Fruit fly (Drosophila melanogaster) whole organism, embryonic: ENCODE results near the gene CG10064.

Experiments used
- ATbp ChIP-seq: fragments of 200-800 bp; sonication (Bioruptor generic); optimal IDR thresholded peaks from 2 replicates; lab custom pipeline; 2017; ENCODE audit warnings: missing biosample characterization, mild to moderate bottlenecking, missing genetic modification characterization, missing genetic modification reagents
- Abd-B ChIP-seq: fragments of 200-800 bp; sonication (Bioruptor generic); optimal IDR thresholded peaks from 2 replicates; lab custom pipeline; 2018; ENCODE audit warnings: missing biosample characterization, mild to moderate bottlenecking, missing genetic modification characterization, moderate library complexity
- BtbVII ChIP-seq: fragments of 200-800 bp; sonication (Bioruptor generic); optimal IDR thresholded peaks from 3 replicates; lab custom pipeline; 2017; ENCODE audit warnings: missing biosample characterization, mild to moderate bottlenecking, missing genetic modification characterization
- CG1024 ChIP-seq: fragments of 200-800 bp; sonication (Bioruptor generic); IDR thresholded peaks from 2 replicates; pipeline ENCODE4 v1.3.6; 2022; ENCODE audit warnings: missing biosample characterization, missing genetic modification characterization
- CG11560 ChIP-seq: fragments of 200-800 bp; sonication (Bioruptor generic); IDR thresholded peaks from 3 replicates; pipeline ENCODE4 v1.3.6; 2022; ENCODE audit warnings: missing biosample characterization, missing genetic modification characterization
- CG12155 ChIP-seq: fragments of 200-800 bp; sonication (Bioruptor generic); optimal IDR thresholded peaks from 3 replicates; lab custom pipeline; 2016; ENCODE audit warnings: missing biosample characterization, missing genetic modification characterization
- CG14860 ChIP-seq: fragments of 200-800 bp; sonication (Bioruptor generic); IDR thresholded peaks from 3 replicates; pipeline ENCODE4 v1.3.6; 2022; ENCODE audit warnings: missing biosample characterization, missing genetic modification characterization; ENCODE audit not compliant: partially characterized antibody
- CG15073 ChIP-seq: fragments of 200-800 bp; sonication (Bioruptor generic); optimal IDR thresholded peaks from 2 replicates; lab custom pipeline; 2016; ENCODE audit warnings: missing biosample characterization, missing genetic modification characterization
- CG1602 ChIP-seq: fragments of 200-800 bp; sonication (Bioruptor generic); optimal IDR thresholded peaks from 3 replicates; lab custom pipeline; 2016; ENCODE audit warnings: missing biosample characterization, missing genetic modification characterization
- CG17328 ChIP-seq: fragments of 200-800 bp; sonication (Bioruptor generic); IDR thresholded peaks from 2 replicates; pipeline ENCODE4 v1.3.6; 2022; ENCODE audit warnings: missing biosample characterization, missing genetic modification characterization
- CG17385 ChIP-seq: fragments of 200-800 bp; sonication (Bioruptor generic); optimal IDR thresholded peaks from 3 replicates; lab custom pipeline; 2018; ENCODE audit warnings: missing biosample characterization, mild to moderate bottlenecking, missing genetic modification characterization
- CG17829 ChIP-seq: fragments of 200-800 bp; optimal IDR thresholded peaks from 2 replicates; lab custom pipeline; 2019; ENCODE audit warnings: missing biosample characterization, mild to moderate bottlenecking, missing genetic modification characterization, moderate library complexity
- CG1792 ChIP-seq: fragments of 200-800 bp; sonication (Bioruptor generic); optimal IDR thresholded peaks from 2 replicates; lab custom pipeline; 2016; ENCODE audit warnings: missing biosample characterization, missing genetic modification characterization
- CG2120 ChIP-seq: fragments of 200-800 bp; sonication (Bioruptor generic); optimal IDR thresholded peaks from 3 replicates; lab custom pipeline; 2016; ENCODE audit warnings: missing biosample characterization, missing genetic modification characterization
- CG2712 ChIP-seq: fragments of 200-800 bp; optimal IDR thresholded peaks from 3 replicates; lab custom pipeline; 2019; ENCODE audit warnings: missing biosample characterization, mild to moderate bottlenecking, missing genetic modification characterization, moderate library complexity
- CG31441 ChIP-seq: fragments of 200-800 bp; sonication (Bioruptor generic); IDR thresholded peaks from 2 replicates; pipeline ENCODE4 v1.3.6; 2022; ENCODE audit warnings: missing biosample characterization, missing genetic modification characterization
- CG3163 ChIP-seq: fragments of 200-800 bp; sonication (Bioruptor generic); optimal IDR thresholded peaks from 3 replicates; lab custom pipeline; 2016; ENCODE audit warnings: missing biosample characterization, missing genetic modification characterization
- CG32772 ChIP-seq: fragments of 200-800 bp; sonication (Bioruptor generic); IDR thresholded peaks from 2 replicates; pipeline ENCODE4 v1.3.6; 2022; ENCODE audit warnings: missing biosample characterization, missing genetic modification characterization
- CG4707 ChIP-seq: fragments of 200-800 bp; sonication (Bioruptor generic); optimal IDR thresholded peaks from 2 replicates; lab custom pipeline; 2018; ENCODE audit warnings: missing biosample characterization, mild to moderate bottlenecking, missing genetic modification characterization, moderate library complexity
- CG6689 ChIP-seq: fragments of 200-800 bp; sonication (Bioruptor generic); IDR thresholded peaks from 2 replicates; pipeline ENCODE4 v1.3.6; 2022; ENCODE audit warnings: missing biosample characterization, missing genetic modification characterization
- CG6791 ChIP-seq: fragments of 200-800 bp; sonication (Bioruptor generic); IDR thresholded peaks from 3 replicates; pipeline ENCODE4 v1.3.6; 2022; ENCODE audit warnings: missing biosample characterization, missing genetic modification characterization; ENCODE audit not compliant: partially characterized antibody
- CG7271 ChIP-seq: fragments of 200-800 bp; sonication (Bioruptor generic); optimal IDR thresholded peaks from 2 replicates; lab custom pipeline; 2018; ENCODE audit warnings: missing biosample characterization, mild to moderate bottlenecking, missing genetic modification characterization, moderate library complexity
- CG7786 ChIP-seq: fragments of 200-800 bp; sonication (Bioruptor generic); optimal IDR thresholded peaks from 2 replicates; lab custom pipeline; 2016; ENCODE audit warnings: missing biosample characterization, missing genetic modification characterization
- CG7839 ChIP-seq: fragments of 200-800 bp; sonication (Bioruptor generic); optimal IDR thresholded peaks from 3 replicates; lab custom pipeline; 2018; ENCODE audit warnings: missing biosample characterization, mild to moderate bottlenecking, missing genetic modification characterization, moderate library complexity
- CG8281 ChIP-seq: fragments of 200-800 bp; sonication (Bioruptor generic); optimal IDR thresholded peaks from 2 replicates; lab custom pipeline; 2018; ENCODE audit warnings: missing biosample characterization, mild to moderate bottlenecking, missing genetic modification characterization, moderate library complexity
- Gug ChIP-seq: fragments of 200-800 bp; sonication (Bioruptor generic); IDR thresholded peaks from 4 replicates; pipeline ENCODE4 v1.3.6; 2022; ENCODE audit warnings: missing biosample characterization, missing genetic modification characterization
- Hr3 ChIP-seq: fragments of 200-800 bp; sonication (Bioruptor generic); optimal IDR thresholded peaks from 3 replicates; lab custom pipeline; 2016; ENCODE audit warnings: missing biosample characterization, missing genetic modification characterization
- Hsf ChIP-seq: fragments of 200-800 bp; sonication (Bioruptor generic); optimal IDR thresholded peaks from 3 replicates; lab custom pipeline; 2016; ENCODE audit warnings: missing biosample characterization, missing genetic modification characterization
- Jarid2 ChIP-seq: fragments of 200-800 bp; sonication (Bioruptor generic); optimal IDR thresholded peaks from 3 replicates; lab custom pipeline; 2017; ENCODE audit warnings: mild to moderate bottlenecking, missing biosample characterization, missing genetic modification reagents, missing genetic modification characterization
- Mes4 ChIP-seq: fragments of 200-800 bp; sonication (Bioruptor generic); optimal IDR thresholded peaks from 2 replicates; lab custom pipeline; 2016; ENCODE audit warnings: missing biosample characterization, missing genetic modification characterization
- NC2β ChIP-seq: fragments of 200-800 bp; sonication (Bioruptor generic); optimal IDR thresholded peaks from 2 replicates; lab custom pipeline; 2016; ENCODE audit warnings: missing biosample characterization, missing genetic modification characterization
- Nf-YA ChIP-seq: fragments of 200-800 bp; sonication (Bioruptor generic); IDR thresholded peaks from 2 replicates; pipeline ENCODE4 v1.3.6; 2022; ENCODE audit warnings: missing biosample characterization, missing genetic modification characterization
- Nf-YC ChIP-seq: fragments of 200-800 bp; optimal IDR thresholded peaks from 3 replicates; lab custom pipeline; 2019; ENCODE audit warnings: missing biosample characterization, mild to moderate bottlenecking, missing genetic modification characterization, moderate library complexity
- Oli ChIP-seq: fragments of 200-800 bp; sonication (Bioruptor generic); optimal IDR thresholded peaks from 2 replicates; lab custom pipeline; 2018; ENCODE audit warnings: missing biosample characterization, mild to moderate bottlenecking, missing genetic modification characterization, moderate library complexity
- Optix ChIP-seq: fragments of 200-800 bp; sonication (Bioruptor generic); IDR thresholded peaks from 3 replicates; pipeline ENCODE4 v1.3.6; 2022; ENCODE audit warnings: missing biosample characterization, missing genetic modification characterization
- PHDP ChIP-seq: fragments of 200-800 bp; sonication (Bioruptor generic); optimal IDR thresholded peaks from 3 replicates; lab custom pipeline; 2018; ENCODE audit warnings: missing biosample characterization, mild to moderate bottlenecking, missing genetic modification characterization, moderate library complexity
- Rfx ChIP-seq: fragments of 200-800 bp; sonication (Bioruptor generic); IDR thresholded peaks from 2 replicates; pipeline ENCODE4 v1.3.6; 2022; ENCODE audit warnings: missing biosample characterization, missing genetic modification characterization
- Sry-β ChIP-seq: fragments of 200-800 bp; sonication (Bioruptor generic); optimal IDR thresholded peaks from 2 replicates; lab custom pipeline; 2018; ENCODE audit warnings: missing biosample characterization, mild to moderate bottlenecking, missing genetic modification characterization, moderate library complexity
- TFAM ChIP-seq: fragments of 200-800 bp; sonication (Bioruptor generic); optimal IDR thresholded peaks from 2 replicates; lab custom pipeline; 2017; ENCODE audit warnings: missing biosample characterization, missing genetic modification characterization, inconsistent platforms
- ab ChIP-seq: fragments of 200-800 bp; sonication (Bioruptor generic); optimal IDR thresholded peaks from 2 replicates; lab custom pipeline; 2016; ENCODE audit warnings: missing biosample characterization, missing genetic modification characterization
- br ChIP-seq: fragments of >200 bp; optimal IDR thresholded peaks from 2 replicates; lab custom pipeline; 2017
- bsh ChIP-seq, 2 experiments: fragments of 200-800 bp; sonication (Bioruptor generic); optimal IDR thresholded peaks; 2 replicates each; lab custom pipeline; 2017 to 2018; ENCODE audit warnings: mild to moderate bottlenecking in 2 of 2, missing biosample characterization in 2 of 2, missing genetic modification characterization in 2 of 2, moderate library complexity in 1 of 2
- dmrt99B ChIP-seq: fragments of 200-800 bp; sonication (Bioruptor generic); optimal IDR thresholded peaks from 2 replicates; lab custom pipeline; 2018; ENCODE audit warnings: missing biosample characterization, mild to moderate bottlenecking, missing genetic modification characterization, moderate library complexity
- lov ChIP-seq, 2 experiments: fragments of 200-800 bp in 1 of 2; fragments of >200 bp in 1 of 2; sonication (Bioruptor generic) in 1 of 2; IDR thresholded peaks in 1 of 2; optimal IDR thresholded peaks in 1 of 2; 2 replicates in 1 of 2; 3 replicates in 1 of 2; pipeline versions ENCODE4 v1.3.6 to Lab custom; 2017 to 2022; ENCODE audit warnings: missing biosample characterization in 1 of 2, missing genetic modification characterization in 1 of 2
- pfk ChIP-seq: fragments of 200-800 bp; sonication (Bioruptor generic); optimal IDR thresholded peaks from 2 replicates; lab custom pipeline; 2018; ENCODE audit warnings: missing biosample characterization, mild to moderate bottlenecking, missing genetic modification characterization, moderate library complexity
- salm ChIP-seq: fragments of 200-800 bp; sonication (Bioruptor generic); optimal IDR thresholded peaks from 2 replicates; lab custom pipeline; 2018; ENCODE audit warnings: missing biosample characterization, mild to moderate bottlenecking, missing genetic modification characterization
- schlank ChIP-seq: fragments of 200-800 bp; sonication (Bioruptor generic); optimal IDR thresholded peaks from 2 replicates; lab custom pipeline; 2018; ENCODE audit warnings: missing biosample characterization, mild to moderate bottlenecking, missing genetic modification characterization
- sens ChIP-seq: fragments of 200-800 bp; sonication (Bioruptor generic); peaks from one replicate; lab custom pipeline; 2016; ENCODE audit warnings: missing biosample characterization, missing genetic modification characterization
- sqz ChIP-seq: fragments of 200-800 bp; sonication (Bioruptor generic); optimal IDR thresholded peaks from 3 replicates; lab custom pipeline; 2018; ENCODE audit warnings: missing biosample characterization, mild to moderate bottlenecking, missing genetic modification characterization
- tgo ChIP-seq: fragments of 200-800 bp; sonication (Bioruptor generic); IDR thresholded peaks from 3 replicates; pipeline ENCODE4 v1.3.6; 2022; ENCODE audit warnings: missing biosample characterization, missing genetic modification characterization
- zen ChIP-seq: fragments of 200-800 bp; sonication (Bioruptor generic); optimal IDR thresholded peaks from 3 replicates; lab custom pipeline; 2018; ENCODE audit warnings: missing biosample characterization, mild to moderate bottlenecking, missing genetic modification characterization, moderate library complexity

The CG10064 gene

dm6 chr3L:6977391-6977790 lies 9.7 kb upstream of the CG10064 start (continued):
- TF ChIP-seq dmrt99B (tag; lab: Kevin White, UChicago) (peak; percentile 74), TFAM (no peak), Nf-YA (GFP tag; lab: Robert Waterston, UW) (0 out of 2 replicates have a peak, but pooled peaks have one; percentile 42), CG17328 (GFP tag; lab: Robert Waterston, UW) (peak; percentile 45; the same call in 1 of the 2 replicates), ATbp (GFP tag; lab: Kevin White, UChicago) (peak; percentile 59), Optix (GFP tag; lab: Robert Waterston, UW) (peak; percentile 49; the same call in 1 of the 3 replicates), Jarid2 (GFP tag; lab: Kevin White, UChicago) (peak; percentile 8), CG1024 (GFP tag; lab: Robert Waterston, UW) (0 out of 2 replicates have a peak, but pooled peaks have one; percentile 25), CG6689 (GFP tag; lab: Robert Waterston, UW) (peak; percentile 71), Hr3 (peak; percentile 29), CG4707 (peak; percentile 16), CG7786 (GFP tag; lab: Kevin White, UChicago) (no peak), CG12155 (peak; percentile 39), CG7839 (tag; lab: Kevin White, UChicago) (peak; percentile 64), zen (peak; percentile 45), Abd-B (peak; percentile 62), salm (tag; lab: Kevin White, UChicago) (no peak), Sry-β (GFP tag; lab: Kevin White, UChicago) (no peak), CG7271 (no peak), CG1792 (no peak), CG17829 (peak; percentile 55), PHDP (peak; percentile 63), ab (no peak), Rfx (GFP tag; lab: Robert Waterston, UW) (peak; percentile 46), bsh (GFP tag; optimal IDR thresholded peaks at IDR 0.05; lab: Kevin White, UChicago) (peak in 1 of 2 experiments; percentile 74), br (no peak), sens (GFP tag; lab: Kevin White, UChicago) (no peak), CG32772 (GFP tag; lab: Robert Waterston, UW) (0 out of 2 replicates have a peak, but pooled peaks have one; percentile 24), CG14860 (GFP tag; lab: Robert Waterston, UW) (no peak), CG15073 (GFP tag; lab: Kevin White, UChicago) (no peak), Hsf (GFP tag; lab: Kevin White, UChicago) (no peak), pfk (GFP tag; lab: Kevin White, UChicago) (no peak), Mes4 (no peak), Gug (GFP tag; lab: Robert Waterston, UW) (peak; percentile 34; the same call in 1 of the 4 replicates), CG1602 (GFP tag; lab: Kevin White, UChicago) (peak; percentile 39), CG6791 (GFP tag; lab: Robert Waterston, UW) (no peak), tgo (GFP tag; lab: Robert Waterston, UW) (peak; percentile 62), NC2β (GFP tag; lab: Kevin White, UChicago) (no peak), CG2120 (GFP tag; lab: Kevin White, UChicago) (no peak), Oli (tag; lab: Kevin White, UChicago) (peak; percentile 73), Nf-YC (tag; lab: Kevin White, UChicago) (no peak), schlank (tag; lab: Kevin White, UChicago) (no peak), CG17385 (GFP tag; lab: Kevin White, UChicago) (peak; percentile 61), CG8281 (no peak), BtbVII (GFP tag; lab: Kevin White, UChicago) (peak; percentile 16), lov (optimal IDR thresholded peaks at IDR 0.05; lab: Kevin White, UChicago) (no peak), lov (GFP tag; IDR thresholded peaks at IDR 0.05; lab: Robert Waterston, UW) (no peak), CG2712 (tag; lab: Kevin White, UChicago) (peak; percentile 72), sqz (GFP tag; lab: Kevin White, UChicago) (no peak), CG3163 (GFP tag; lab: Kevin White, UChicago) (no peak), CG31441 (peak; percentile 71), CG11560 (tag; lab: Robert Waterston, UW) (no peak)
